Worm (Caenorhabditis elegans) whole organism, midembryonic: ENCODE data around the gene C49G7.7.

Source experiments
- klf-2 ChIP-seq: fragments of 200-800 bp; sonication (Bioruptor generic); conservative IDR thresholded peaks from 2 replicates; pipeline ENCODE4 v1.3.6; 2022; ENCODE audit warnings: missing genetic modification reagents, missing genetic modification characterization, missing compliant biosample characterization
- ztf-29 ChIP-seq: fragments of 200-800 bp; sonication (Bioruptor generic); IDR thresholded peaks from 2 replicates; pipeline ENCODE4 v1.3.6; 2022; ENCODE audit warnings: missing genetic modification reagents, missing genetic modification characterization, missing compliant biosample characterization

ce11 chrV:4035811-4036210 lies 1.5 kb downstream of the C49G7.7 start, which contains the start of gene C49G7.13:
- TF ChIP-seq ztf-29 (GFP tag; lab: Robert Waterston, UW) (no peak), klf-2 (GFP tag; lab: Robert Waterston, UW) (no peak)
